Worm (Caenorhabditis elegans): Measurements from ENCODE around the gene grl-23.

ce11 chrV:12599510-12600242 is 23.0 kb upstream of the grl-23 start, which contains the start of gene C14C10.5:
- TF ChIP-seq flt-1 (GFP tag; IDR thresholded peaks at IDR 0.05), result no peak
- TF ChIP-seq ztf-23 (GFP tag; IDR thresholded peaks at IDR 0.05), result no peak
- no peak for TF ChIP-seq ref-1 (GFP tag; conservative IDR thresholded peaks at IDR 0.05)
- TF ChIP-seq klf-2 (GFP tag; conservative IDR thresholded peaks at IDR 0.05), result no peak
- TF ChIP-seq med-1 (GFP tag; optimal IDR thresholded peaks at IDR 0.05; ENCODE audit: insufficient read depth), result no peak
